Comparison of ENCODE assay signal across 5 worm cellular contexts in genomic region chrII:12042108-12042960, ce11.
TF ChIP-seq lines count a peak whose summit lies in the region.

Gene ippk-1 (plus strand): TSS chrII:12042910.

TF ChIP-seq in whole organism, L1 larva, 84 proteins besides CTCF, POLR2A, EP300 and RAD21 (continues in another document):
- TF ChIP-seq aly-2 (tag; optimal IDR thresholded peaks at IDR 0.05; lab: Kevin White, UChicago) (no peak), nhr-47 (tag; optimal IDR thresholded peaks at IDR 0.05; lab: Kevin White, UChicago) (peak; percentile 71), C04F5.9 (tag; optimal IDR thresholded peaks at IDR 0.05; lab: Kevin White, UChicago) (no peak), ceh-8 (GFP tag; optimal IDR thresholded peaks at IDR 0.05; lab: Kevin White, UChicago) (no peak), unc-98 (GFP tag; IDR thresholded peaks at IDR 0.05; lab: Robert Waterston, UW) (peak; percentile 77), ama-1 (optimal IDR thresholded peaks at IDR 0.05; lab: Kevin White, UChicago) (no peak), nhr-19 (GFP tag; conservative IDR thresholded peaks at IDR 0.05; lab: Robert Waterston, UW) (peak; percentile 57), nhr-28 (tag; optimal IDR thresholded peaks at IDR 0.05; lab: Kevin White, UChicago) (no peak), grh-1 (GFP tag; IDR thresholded peaks at IDR 0.05; lab: Robert Waterston, UW) (no peak), fkh-8 (tag; optimal IDR thresholded peaks at IDR 0.05; lab: Kevin White, UChicago) (peak; percentile 92), aha-1 (tag; optimal IDR thresholded peaks at IDR 0.05; lab: Kevin White, UChicago) (no peak), ceh-63 (GFP tag; optimal IDR thresholded peaks at IDR 0.05; lab: Kevin White, UChicago) (no peak), sup-37 (GFP tag; optimal IDR thresholded peaks at IDR 0.05; lab: Kevin White, UChicago) (no peak), lsy-2 (tag; optimal IDR thresholded peaks at IDR 0.05; lab: Kevin White, UChicago) (peak; percentile 30 to 64), lin-35 (GFP tag; optimal IDR thresholded peaks at IDR 0.05; lab: Kevin White, UChicago) (peak; percentile 64), mef-2 (tag; optimal IDR thresholded peaks at IDR 0.05; lab: Kevin White, UChicago) (no peak), nhr-12 (tag; optimal IDR thresholded peaks at IDR 0.05; lab: Kevin White, UChicago) (no peak), fos-1 (tag; optimal IDR thresholded peaks at IDR 0.05; lab: Kevin White, UChicago) (peak; percentile 39), ztf-11 (tag; optimal IDR thresholded peaks at IDR 0.05; lab: Kevin White, UChicago) (peak in 1 of 2 experiments; percentile 53)

TF ChIP-seq in whole organism, L3 larva, 47 proteins besides CTCF, POLR2A, EP300 and RAD21 (continues in another document):
- no peak for TF ChIP-seq ztf-4 (tag; optimal IDR thresholded peaks at IDR 0.05; lab: Kevin White, UChicago)
- peak; percentile 31 for TF ChIP-seq hmg-11 (tag; optimal IDR thresholded peaks at IDR 0.05; lab: Kevin White, UChicago)
- peak; percentile 58 for TF ChIP-seq lin-39 (tag; optimal IDR thresholded peaks at IDR 0.05; lab: Kevin White, UChicago)
- TF ChIP-seq tbx-2 (tag; optimal IDR thresholded peaks at IDR 0.05; lab: Kevin White, UChicago), result peak; percentile 18
- TF ChIP-seq pqm-1 (tag; optimal IDR thresholded peaks at IDR 0.05; lab: Kevin White, UChicago), result peak; percentile 22
- TF ChIP-seq nfya-1 (tag; optimal IDR thresholded peaks at IDR 0.05; lab: Kevin White, UChicago; ENCODE audit: insufficient read depth), result peak; percentile 64
- TF ChIP-seq elt-3 (tag; optimal IDR thresholded peaks at IDR 0.05; lab: Kevin White, UChicago), result no peak
- TF ChIP-seq fkh-10 (GFP tag; optimal IDR thresholded peaks at IDR 0.05; lab: Kevin White, UChicago), result peak; percentile 47
- no peak for TF ChIP-seq unc-62 (GFP tag; optimal IDR thresholded peaks at IDR 0.05; lab: Kevin White, UChicago)
- peak; percentile 16 for TF ChIP-seq ceh-28 (tag; optimal IDR thresholded peaks at IDR 0.05; lab: Kevin White, UChicago)
- no peak for TF ChIP-seq egl-27 (tag; optimal IDR thresholded peaks at IDR 0.05; lab: Kevin White, UChicago)
- TF ChIP-seq pha-4 (tag; optimal IDR thresholded peaks at IDR 0.05; lab: Kevin White, UChicago), result peak; percentile 57
- TF ChIP-seq nhr-11 (tag; optimal IDR thresholded peaks at IDR 0.05; lab: Kevin White, UChicago), result peak; percentile 12
- TF ChIP-seq ama-1 (optimal IDR thresholded peaks at IDR 0.05; lab: Kevin White, UChicago), result peak; percentile 30
- TF ChIP-seq nhr-43 (tag; optimal IDR thresholded peaks at IDR 0.05; lab: Kevin White, UChicago; ENCODE audit: poor library complexity, severe bottlenecking), result peak; percentile 52
- peak; percentile 82 for TF ChIP-seq egl-5 (tag; optimal IDR thresholded peaks at IDR 0.05; lab: Kevin White, UChicago)
- TF ChIP-seq nhr-23 (tag; optimal IDR thresholded peaks at IDR 0.05; lab: Kevin White, UChicago), result peak; percentile 63
- TF ChIP-seq ztf-11 (tag; optimal IDR thresholded peaks at IDR 0.05; lab: Kevin White, UChicago), result no peak
- peak; percentile 57 for TF ChIP-seq elt-2 (tag; optimal IDR thresholded peaks at IDR 0.05; lab: Kevin White, UChicago)

TF ChIP-seq in whole organism, early embryonic, 17 proteins besides CTCF, POLR2A, EP300 and RAD21:
- TF ChIP-seq hmbx-1 (tag; optimal IDR thresholded peaks at IDR 0.05; lab: Kevin White, UChicago) (no peak), scrt-1 (GFP tag; IDR thresholded peaks at IDR 0.05; lab: Robert Waterston, UW) (no peak), ceh-13 (GFP tag; optimal IDR thresholded peaks at IDR 0.05; lab: Kevin White, UChicago) (peak; percentile 40), flt-1 (GFP tag; IDR thresholded peaks at IDR 0.05; lab: Robert Waterston, UW) (no peak; the same call in 1 of the 2 replicates), pes-1 (GFP tag; IDR thresholded peaks at IDR 0.05; lab: Robert Waterston, UW) (peak; percentile 79), ama-1 (optimal IDR thresholded peaks at IDR 0.05; lab: Kevin White, UChicago) (no peak), aly-1 (tag; optimal IDR thresholded peaks at IDR 0.05; lab: Kevin White, UChicago) (no peak), F13C5.2 (tag; optimal IDR thresholded peaks at IDR 0.05; lab: Kevin White, UChicago) (peak; percentile 71), hnd-1 (tag; optimal IDR thresholded peaks at IDR 0.05; lab: Kevin White, UChicago) (peak; percentile 46), hmg-4 (GFP tag; optimal IDR thresholded peaks at IDR 0.05; lab: Kevin White, UChicago) (peak; percentile 51), ets-7 (tag; optimal IDR thresholded peaks at IDR 0.05; lab: Kevin White, UChicago) (peak; percentile 73), B0310.2 (tag; optimal IDR thresholded peaks at IDR 0.05; lab: Kevin White, UChicago) (peak; percentile 68), tra-4 (tag; optimal IDR thresholded peaks at IDR 0.05; lab: Kevin White, UChicago) (peak; percentile 44), tbx-11 (GFP tag; IDR thresholded peaks at IDR 0.05; lab: Robert Waterston, UW) (0 out of 2 replicates have a peak, but pooled peaks have one; percentile 54), ceh-36 (tag; optimal IDR thresholded peaks at IDR 0.05; lab: Kevin White, UChicago) (no peak), tbx-37 (GFP tag; conservative IDR thresholded peaks at IDR 0.05; lab: Robert Waterston, UW) (no peak), sea-1 (GFP tag; conservative IDR thresholded peaks at IDR 0.05; lab: Robert Waterston, UW) (peak; percentile 74; the same call in 1 of the 2 replicates)

TF ChIP-seq in whole organism, midembryonic, 9 proteins besides CTCF, POLR2A, EP300 and RAD21:
- TF ChIP-seq T22C8.4 (GFP tag; IDR thresholded peaks at IDR 0.05; lab: Robert Waterston, UW) (peak; percentile 68), med-1 (GFP tag; optimal IDR thresholded peaks at IDR 0.05; lab: Kevin White, UChicago; ENCODE audit: insufficient read depth) (no peak), flt-1 (GFP tag; IDR thresholded peaks at IDR 0.05; lab: Robert Waterston, UW) (no peak; the same call in none of the 2 replicates), ztf-29 (GFP tag; IDR thresholded peaks at IDR 0.05; lab: Robert Waterston, UW) (no peak), cog-1 (tag; optimal IDR thresholded peaks at IDR 0.05; lab: Kevin White, UChicago) (peak; percentile 78), ref-1 (GFP tag; conservative IDR thresholded peaks at IDR 0.05; lab: Robert Waterston, UW) (0 out of 2 replicates have a peak, but pooled peaks have one; percentile 24), ztf-23 (GFP tag; IDR thresholded peaks at IDR 0.05; lab: Robert Waterston, UW) (peak; percentile 66; the same call in 1 of the 2 replicates), klf-2 (GFP tag; conservative IDR thresholded peaks at IDR 0.05; lab: Robert Waterston, UW) (peak; percentile 72), tab-1 (GFP tag; IDR thresholded peaks at IDR 0.05; lab: Robert Waterston, UW) (no peak)

TF ChIP-seq in whole organism, young adult, 124 proteins besides CTCF, POLR2A, EP300 and RAD21:
- TF ChIP-seq ceh-100 (GFP tag; IDR thresholded peaks at IDR 0.05; lab: Robert Waterston, UW) (peak; percentile 92), somi-1 (GFP tag; optimal IDR thresholded peaks at IDR 0.05; lab: Kevin White, UChicago) (peak; percentile 62), dox-1 (GFP tag; IDR thresholded peaks at IDR 0.05; lab: Robert Waterston, UW) (peak; percentile 61), ztf-26 (tag; optimal IDR thresholded peaks at IDR 0.05; lab: Kevin White, UChicago) (peak; percentile 66), atf-7 (tag; optimal IDR thresholded peaks at IDR 0.05; lab: Kevin White, UChicago) (peak; percentile 47), D2030.7 (GFP tag; IDR thresholded peaks at IDR 0.05; lab: Robert Waterston, UW) (peak; percentile 41), F22D6.2 (tag; optimal IDR thresholded peaks at IDR 0.05; lab: Kevin White, UChicago) (peak; percentile 38), hmg-1.2 (GFP tag; IDR thresholded peaks at IDR 0.05; lab: Robert Waterston, UW) (peak; percentile 30; the same call in 1 of the 2 replicates), nhr-27 (tag; optimal IDR thresholded peaks at IDR 0.05; lab: Kevin White, UChicago) (no peak), lin-40 (tag; optimal IDR thresholded peaks at IDR 0.05; lab: Kevin White, UChicago) (peak; percentile 69), lin-26 (GFP tag; IDR thresholded peaks at IDR 0.05; lab: Robert Waterston, UW) (0 out of 2 replicates have a peak, but pooled peaks have one; percentile 11), K11D2.4 (GFP tag; IDR thresholded peaks at IDR 0.05; lab: Robert Waterston, UW) (peak; percentile 68), aptf-2 (GFP tag; conservative IDR thresholded peaks at IDR 0.05; lab: Robert Waterston, UW) (0 out of 2 replicates have a peak, but pooled peaks have one; percentile 15), K12H6.12 (tag; optimal IDR thresholded peaks at IDR 0.05; lab: Kevin White, UChicago) (peak; percentile 65), rpc-1 (optimal IDR thresholded peaks at IDR 0.05; lab: Kevin White, UChicago) (no peak), rpc-1 (tag; optimal IDR thresholded peaks at IDR 0.05; lab: Kevin White, UChicago) (no peak), F57A8.1 (GFP tag; optimal IDR thresholded peaks at IDR 0.05; lab: Kevin White, UChicago) (no peak), lsl-1 (GFP tag; optimal IDR thresholded peaks at IDR 0.05; lab: Kevin White, UChicago) (peak; percentile 31), nhr-80 (tag; optimal IDR thresholded peaks at IDR 0.05; lab: Kevin White, UChicago) (peak; percentile 27), cebp-1 (GFP tag; IDR thresholded peaks at IDR 0.05; lab: Robert Waterston, UW) (peak; percentile 88), cebp-1 (tag; optimal IDR thresholded peaks at IDR 0.05; lab: Kevin White, UChicago) (peak; percentile 96), madf-6 (GFP tag; IDR thresholded peaks at IDR 0.05; lab: Robert Waterston, UW) (no peak), C06A6.2 (GFP tag; conservative IDR thresholded peaks at IDR 0.05; lab: Robert Waterston, UW) (0 out of 2 replicates have a peak, but pooled peaks have one; percentile 41), B0261.1 (tag; optimal IDR thresholded peaks at IDR 0.05; lab: Kevin White, UChicago) (no peak), mcd-1 (GFP tag; IDR thresholded peaks at IDR 0.05; lab: Robert Waterston, UW) (peak; percentile 86)

Comparison
In these comparisons a context has a peak if more than half of its experiments do, and no peak if none do; other contexts are left out.
1. Of the 8 proteins assayed by ChIP-seq in both whole organism, young adult and whole organism, L1 larva: peak only in whole organism, young adult: none; only in whole organism, L1 larva: dpl-1, efl-1, lin-35 and nhr-90; in both: none; in neither: 4.